Worm (Caenorhabditis elegans): ENCODE data around the gene klp-6.

ce11 chrIII:5020924-5021323 is 9.8 kb upstream of the klp-6 start, which contains the start of gene mdt-11:
- TF ChIP-seq ztf-11 (tag; optimal IDR thresholded peaks at IDR 0.05) (no peak), nhr-11 (tag; optimal IDR thresholded peaks at IDR 0.05) (no peak), ama-1 (optimal IDR thresholded peaks at IDR 0.05) (no peak), tbx-2 (tag; optimal IDR thresholded peaks at IDR 0.05) (no peak), mdl-1 (tag; optimal IDR thresholded peaks at IDR 0.05) (no peak), nhr-25 (tag; optimal IDR thresholded peaks at IDR 0.05) (no peak)

Data from whole organism, L3 larva.